Worm (Caenorhabditis elegans) whole organism, L4 larva: ENCODE results near the gene cdd-2.

Source experiments
- ama-1 ChIP-seq: fragments of 150-350 bp; optimal IDR thresholded peaks from 2 replicates; lab custom pipeline; 2014; ENCODE audit warnings: inconsistent platforms, mixed read lengths
- ceh-82 ChIP-seq: sonication (generic microtip); optimal IDR thresholded peaks from 2 replicates; lab custom pipeline; 2017; ENCODE audit warnings: missing biosample characterization, missing genetic modification characterization
- daf-12 ChIP-seq: fragments of 150-350 bp; optimal IDR thresholded peaks from 2 replicates; lab custom pipeline; 2014; ENCODE audit warnings: missing biosample characterization, missing genetic modification reagents, missing genetic modification characterization
- dmd-9 ChIP-seq: fragments of 200-800 bp; sonication (Bioruptor generic); IDR thresholded peaks from 2 replicates; pipeline ENCODE4 v1.3.6; 2022; ENCODE audit warnings: missing genetic modification reagents, missing genetic modification characterization, missing compliant biosample characterization
- egl-43 ChIP-seq: fragments of 200-800 bp; sonication (Bioruptor generic); IDR thresholded peaks from 2 replicates; pipeline ENCODE4 v1.3.6; 2022; ENCODE audit warnings: missing genetic modification reagents, missing genetic modification characterization, missing compliant biosample characterization
- nhr-11 ChIP-seq: fragments of 150-350 bp; optimal IDR thresholded peaks from 2 replicates; lab custom pipeline; 2014; ENCODE audit warnings: missing biosample characterization, missing genetic modification characterization
- zfp-3 ChIP-seq: fragments of 200-800 bp; sonication (Bioruptor generic); conservative IDR thresholded peaks from 2 replicates; pipeline ENCODE4 v1.3.6; 2022; ENCODE audit warnings: missing genetic modification reagents, missing genetic modification characterization, missing compliant biosample characterization

DNA sequence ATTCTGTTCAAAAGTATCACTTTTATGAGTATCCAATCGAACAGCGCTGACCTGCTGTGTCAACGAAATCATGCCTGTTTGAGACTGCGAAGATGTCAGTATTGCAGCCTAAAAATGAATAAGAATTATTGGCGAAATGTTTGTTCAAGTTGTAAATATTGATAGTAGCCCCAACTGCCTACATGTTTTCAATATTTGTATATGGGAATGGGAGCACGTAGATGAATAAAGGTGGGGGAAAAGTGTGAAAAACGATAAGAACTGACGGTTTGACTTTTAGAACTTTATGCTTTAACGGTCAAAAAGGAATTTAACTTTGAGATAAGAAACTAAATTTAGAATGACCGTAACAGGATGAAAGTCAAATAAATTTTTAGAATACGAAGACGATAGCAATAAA is 27.4 kb downstream of the cdd-2 start:
- no peak for TF ChIP-seq dmd-9 (GFP tag; lab: Robert Waterston, UW)
- TF ChIP-seq daf-12 (tag; lab: Kevin White, UChicago), result no peak
- no peak for TF ChIP-seq nhr-11
- TF ChIP-seq egl-43 (GFP tag; lab: Robert Waterston, UW), result no peak
- TF ChIP-seq ceh-82 (tag; lab: Kevin White, UChicago), result no peak
- no peak for TF ChIP-seq zfp-3 (GFP tag; lab: Robert Waterston, UW)
- TF ChIP-seq ama-1, result no peak
